Fruit fly (Drosophila melanogaster): ENCODE measurements around the gene CG33293.

The CG33293 gene

dm6 chr3R:5263311-5264250 is 23.0 kb upstream of the CG33293 start:
- TF ChIP-seq CG17801 (GFP tag; optimal IDR thresholded peaks at IDR 0.05; ENCODE audit: partially characterized antibody), result peak; percentile 73

- no peak for TF ChIP-seq CG17801 (GFP tag; optimal IDR thresholded peaks at IDR 0.05; ENCODE audit: partially characterized antibody)
These were observed 22.1 kb upstream of the CG33293 start, which contains the start of gene Tim17a2 for dm6 chr3R:5262592-5262991. TSS of gene Tim17a2 (minus strand) at chr3R:5262692.

- no peak for TF ChIP-seq CG17801 (GFP tag; optimal IDR thresholded peaks at IDR 0.05; ENCODE audit: partially characterized antibody)
These were observed 21.5 kb upstream of the CG33293 start for dm6 chr3R:5261996-5262535.

dm6 chr3R:5261262-5261661 is 20.7 kb upstream of the CG33293 start:
- TF ChIP-seq CG17801 (GFP tag; optimal IDR thresholded peaks at IDR 0.05; ENCODE audit: partially characterized antibody), result no peak

- no peak for TF ChIP-seq CG17801 (GFP tag; optimal IDR thresholded peaks at IDR 0.05; ENCODE audit: partially characterized antibody)
These were observed 16.6 kb upstream of the CG33293 start for dm6 chr3R:5257147-5257487.

- no peak for TF ChIP-seq CG17801 (GFP tag; optimal IDR thresholded peaks at IDR 0.05; ENCODE audit: partially characterized antibody)
These were observed 16.1 kb upstream of the CG33293 start, which contains the start of the genes Enoph and Hph for dm6 chr3R:5256462-5257146. TSS of gene Enoph (minus strand) at chr3R:5256681. TSS of gene Hph (plus strand) at chr3R:5257037.

dm6 chr3R:5252853-5253252 is 12.3 kb upstream of the CG33293 start, which contains the start of gene CG1113:
TSS of gene CG1113 (plus strand) at chr3R:5253153.
- TF ChIP-seq CG17801 (GFP tag; optimal IDR thresholded peaks at IDR 0.05; ENCODE audit: partially characterized antibody), result no peak

- peak; percentile 77 for TF ChIP-seq CG17801 (GFP tag; optimal IDR thresholded peaks at IDR 0.05; ENCODE audit: partially characterized antibody)
These were observed 10.8 kb upstream of the CG33293 start, which contains the start of gene CtsF for dm6 chr3R:5251243-5251865. TSS of gene CtsF (minus strand) at chr3R:5251745.

- peak; percentile 50 for TF ChIP-seq CG17801 (GFP tag; optimal IDR thresholded peaks at IDR 0.05; ENCODE audit: partially characterized antibody)
These were observed 10.2 kb upstream of the CG33293 start for dm6 chr3R:5250530-5251242.

- TF ChIP-seq CG17801 (GFP tag; optimal IDR thresholded peaks at IDR 0.05; ENCODE audit: partially characterized antibody), result no peak
These were observed 8.8 kb upstream of the CG33293 start for dm6 chr3R:5249308-5249707.

dm6 chr3R:5246950-5247349 is 6.4 kb upstream of the CG33293 start:
- no peak for TF ChIP-seq CG17801 (GFP tag; optimal IDR thresholded peaks at IDR 0.05; ENCODE audit: partially characterized antibody)

dm6 chr3R:5237215-5237614 is 3.3 kb downstream of the CG33293 start, which contains the start of gene rtp:
TSS of gene rtp (minus strand) at chr3R:5237315.
- TF ChIP-seq CG17801 (GFP tag; optimal IDR thresholded peaks at IDR 0.05; ENCODE audit: partially characterized antibody), result no peak

dm6 chr3R:5232197-5232607 is 8.3 kb downstream of the CG33293 start, which contains the start of the genes Kat60 and Mms19:
TSS of gene Kat60 (minus strand) at chr3R:5232209.
TSS of gene Mms19 (plus strand) at chr3R:5232543.
- TF ChIP-seq CG17801 (GFP tag; optimal IDR thresholded peaks at IDR 0.05; ENCODE audit: partially characterized antibody), result no peak

Measured in ovary, adult (tissue).